Worm (Caenorhabditis elegans) whole organism, mixed stage, embryonic: Measurements from ENCODE around the gene F56D3.1.

Experiments used
- blmp-1 ChIP-seq: fragments of 150-350 bp; optimal IDR thresholded peaks from 2 replicates; lab custom pipeline; 2014; ENCODE audit warnings: missing biosample characterization, missing genetic modification characterization
- drap-1 ChIP-seq: fragments of 200-800 bp; sonication (Bioruptor generic); optimal IDR thresholded peaks from 3 replicates; lab custom pipeline; 2018; ENCODE audit warnings: mild to moderate bottlenecking, missing genetic modification characterization, missing compliant biosample characterization
- ham-2 ChIP-seq: fragments of 200-800 bp; sonication (Bioruptor generic); optimal IDR thresholded peaks from 2 replicates; lab custom pipeline; 2018; ENCODE audit warnings: mild to moderate bottlenecking, missing genetic modification characterization, missing compliant biosample characterization
- mab-5 ChIP-seq: fragments of 150-350 bp; optimal IDR thresholded peaks from 2 replicates; lab custom pipeline; 2014; ENCODE audit warnings: missing biosample characterization, missing genetic modification characterization
- mep-1 ChIP-seq: fragments of 150-350 bp; optimal IDR thresholded peaks from 2 replicates; lab custom pipeline; 2017; ENCODE audit warnings: missing biosample characterization, missing genetic modification reagents, missing genetic modification characterization, inconsistent platforms
- mls-2 ChIP-seq: sonication (generic microtip); optimal IDR thresholded peaks from 2 replicates; lab custom pipeline; 2016; ENCODE audit warnings: mild to moderate bottlenecking, missing genetic modification characterization, moderate library complexity, missing compliant biosample characterization
- nhr-12 ChIP-seq: fragments of 150-350 bp; optimal IDR thresholded peaks from 2 replicates; lab custom pipeline; 2014; ENCODE audit warnings: missing biosample characterization, missing genetic modification characterization
- nhr-2 ChIP-seq: fragments of 150-350 bp; optimal IDR thresholded peaks from 2 replicates; lab custom pipeline; 2014; ENCODE audit warnings: missing biosample characterization, missing genetic modification characterization
- nhr-28 ChIP-seq: fragments of 150-350 bp; optimal IDR thresholded peaks from 2 replicates; lab custom pipeline; 2014; ENCODE audit warnings: missing biosample characterization, missing genetic modification characterization
- pha-4 ChIP-seq: fragments of 150-350 bp; optimal IDR thresholded peaks from 2 replicates; lab custom pipeline; 2018; ENCODE audit warnings: missing biosample characterization, missing genetic modification reagents, missing genetic modification characterization
- ztf-11 ChIP-seq: fragments of 150-350 bp; optimal IDR thresholded peaks from 2 replicates; lab custom pipeline; 2014; ENCODE audit warnings: missing biosample characterization, missing genetic modification characterization

- TF ChIP-seq mab-5: no peak
- TF ChIP-seq ztf-11 (tag; lab: Kevin White, UChicago): no peak
- TF ChIP-seq ham-2: no peak
- no peak for TF ChIP-seq blmp-1 (tag; lab: Kevin White, UChicago)
- TF ChIP-seq nhr-12 (tag; lab: Kevin White, UChicago): no peak
- no peak for TF ChIP-seq drap-1 (GFP tag; lab: Kevin White, UChicago)
- no peak for TF ChIP-seq mls-2
- TF ChIP-seq pha-4: no peak
- TF ChIP-seq nhr-28: no peak
- TF ChIP-seq mep-1 (tag; lab: Kevin White, UChicago): no peak
- no peak for TF ChIP-seq nhr-2
These were observed at the start of gene F56D3.1 for ce11 chrII:4146039-4146438.
